Worm (Caenorhabditis elegans) whole organism, L3 larva: ENCODE measurements around the gene C04E6.13.

Experiments used
- R02D3.7 ChIP-seq: fragments of 150-350 bp; optimal IDR thresholded peaks from 2 replicates; lab custom pipeline; 2014; ENCODE audit warnings: missing biosample characterization, missing genetic modification characterization
- nfya-1 ChIP-seq: sonication (generic microtip); optimal IDR thresholded peaks from 2 replicates; lab custom pipeline; 2017; ENCODE audit warnings: missing genetic modification characterization, mild to moderate bottlenecking, missing compliant biosample characterization, antibody characterized with exemption, moderate library complexity; ENCODE audit not compliant: insufficient read depth
- nhr-77 ChIP-seq: fragments of 150-350 bp; optimal IDR thresholded peaks from 2 replicates; lab custom pipeline; 2014; ENCODE audit warnings: missing biosample characterization, missing genetic modification characterization

ce11 chrV:5883735-5884134 is 28.8 kb upstream of the C04E6.13 start, which contains the start of gene C04E6.8:
- no peak for TF ChIP-seq R02D3.7 (tag; lab: Kevin White, UChicago)
- no peak for TF ChIP-seq nhr-77 (tag; lab: Kevin White, UChicago)
- TF ChIP-seq nfya-1 (tag; lab: Kevin White, UChicago): no peak
